Worm (Caenorhabditis elegans) whole organism, young adult: ENCODE measurements around the gene C25D7.9.

Experiments used
- B0019.2 ChIP-seq: fragments of 200-800 bp; sonication (Bioruptor generic); conservative IDR thresholded peaks from 2 replicates; pipeline ENCODE4 v1.3.6; 2022; ENCODE audit warnings: missing genetic modification reagents, missing genetic modification characterization, missing compliant biosample characterization
- B0035.1 ChIP-seq: sonication (generic microtip); optimal IDR thresholded peaks from 2 replicates; lab custom pipeline; 2016; ENCODE audit warnings: missing genetic modification characterization, mild to moderate bottlenecking, missing compliant biosample characterization, missing genotype, missing genetic modification reagents
- B0261.1 ChIP-seq: sonication (generic microtip); optimal IDR thresholded peaks from 2 replicates; lab custom pipeline; 2016; ENCODE audit warnings: mild to moderate bottlenecking, missing genetic modification characterization, moderate library complexity, missing compliant biosample characterization
- F39B2.1 ChIP-seq: fragments of 200-800 bp; sonication (Bioruptor generic); IDR thresholded peaks from 2 replicates; pipeline ENCODE4 v1.3.6; 2022; ENCODE audit warnings: missing genetic modification reagents, missing genetic modification characterization, missing compliant biosample characterization
- F57C9.4 ChIP-seq: sonication (generic microtip); optimal IDR thresholded peaks from 2 replicates; lab custom pipeline; 2017; ENCODE audit warnings: mild to moderate bottlenecking, missing genetic modification characterization, missing compliant biosample characterization
- Y53F4B.3 ChIP-seq: fragments of 200-800 bp; sonication (Bioruptor generic); IDR thresholded peaks from 2 replicates; pipeline ENCODE4 v1.3.6; 2022; ENCODE audit warnings: missing genetic modification reagents, missing genetic modification characterization, missing compliant biosample characterization
- Y79H2A.3 ChIP-seq: fragments of 200-800 bp; sonication (Bioruptor generic); conservative IDR thresholded peaks from 2 replicates; pipeline ENCODE4 v1.3.6; 2022; ENCODE audit warnings: missing genetic modification reagents, missing genetic modification characterization, missing compliant biosample characterization
- ZK185.1 ChIP-seq: sonication (generic microtip); optimal IDR thresholded peaks from 2 replicates; lab custom pipeline; 2016; ENCODE audit warnings: mild to moderate bottlenecking, missing genetic modification characterization, missing compliant biosample characterization; ENCODE audit not compliant: poor library complexity, severe bottlenecking
- akir-1 ChIP-seq: fragments of 200-800 bp; sonication (Bioruptor generic); optimal IDR thresholded peaks from 2 replicates; lab custom pipeline; 2018; ENCODE audit warnings: mild to moderate bottlenecking, missing genetic modification characterization, moderate library complexity, missing compliant biosample characterization
- ama-1 ChIP-seq, 3 experiments: fragments of 150-350 bp in 1 of 3; sonication (generic microtip) in 2 of 3; optimal IDR thresholded peaks; 2 replicates each; lab custom pipeline; 2014 to 2018; ENCODE audit warnings: missing biosample characterization in 2 of 3, missing genetic modification characterization in 2 of 3, missing genetic modification reagents in 2 of 3
- athp-1 ChIP-seq: sonication (generic microtip); optimal IDR thresholded peaks from 2 replicates; lab custom pipeline; 2017; ENCODE audit warnings: mild to moderate bottlenecking, missing genetic modification characterization, missing compliant biosample characterization
- attf-3 ChIP-seq: fragments of 200-800 bp; sonication (Bioruptor generic); conservative IDR thresholded peaks from 2 replicates; pipeline ENCODE4 v1.3.6; 2022; ENCODE audit warnings: missing genetic modification reagents, missing genetic modification characterization, missing compliant biosample characterization
- bed-1 ChIP-seq: fragments of 200-800 bp; sonication (Bioruptor generic); IDR thresholded peaks from 2 replicates; pipeline ENCODE4 v1.3.6; 2022; ENCODE audit warnings: missing genetic modification reagents, missing genetic modification characterization, missing compliant biosample characterization
- ceh-100 ChIP-seq: fragments of 200-800 bp; sonication (Bioruptor generic); IDR thresholded peaks from 2 replicates; pipeline ENCODE4 v1.3.6; 2022; ENCODE audit warnings: missing genetic modification reagents, missing genetic modification characterization, missing compliant biosample characterization
- ceh-91 ChIP-seq: fragments of 200-800 bp; sonication (Bioruptor generic); IDR thresholded peaks from 2 replicates; pipeline ENCODE4 v1.3.6; 2022; ENCODE audit warnings: missing genetic modification reagents, missing genetic modification characterization, missing compliant biosample characterization
- dpff-1 ChIP-seq: sonication (generic microtip); optimal IDR thresholded peaks from 2 replicates; lab custom pipeline; 2017; ENCODE audit warnings: mild to moderate bottlenecking, missing genetic modification characterization, missing compliant biosample characterization
- efl-1 ChIP-seq: fragments of 150-350 bp; optimal IDR thresholded peaks from 2 replicates; lab custom pipeline; 2014; ENCODE audit warnings: missing biosample characterization, missing genetic modification reagents, missing genetic modification characterization
- egl-18 ChIP-seq: fragments of 200-800 bp; sonication (Bioruptor generic); IDR thresholded peaks from 2 replicates; pipeline ENCODE4 v1.3.6; 2022; ENCODE audit warnings: missing genetic modification reagents, missing genetic modification characterization, missing compliant biosample characterization
- egl-44 ChIP-seq: fragments of 200-800 bp; sonication (Bioruptor generic); IDR thresholded peaks from 2 replicates; pipeline ENCODE4 v1.3.6; 2022; ENCODE audit warnings: missing genetic modification reagents, missing genetic modification characterization, missing compliant biosample characterization
- hmg-1.2 ChIP-seq: fragments of 200-800 bp; sonication (Bioruptor generic); IDR thresholded peaks from 2 replicates; pipeline ENCODE4 v1.3.6; 2022; ENCODE audit warnings: missing genetic modification reagents, missing genetic modification characterization, missing compliant biosample characterization
- lag-1 ChIP-seq: fragments of 200-800 bp; sonication (Bioruptor generic); IDR thresholded peaks from 2 replicates; pipeline ENCODE4 v1.3.6; 2022; ENCODE audit warnings: missing genetic modification reagents, missing genetic modification characterization, missing compliant biosample characterization
- lin-26 ChIP-seq: fragments of 200-800 bp; sonication (Bioruptor generic); IDR thresholded peaks from 2 replicates; pipeline ENCODE4 v1.3.6; 2022; ENCODE audit warnings: missing genetic modification reagents, missing genetic modification characterization, missing compliant biosample characterization
- mel-28 ChIP-seq: sonication (generic microtip); optimal IDR thresholded peaks from 2 replicates; lab custom pipeline; 2016; ENCODE audit warnings: borderline replicate concordance, mild to moderate bottlenecking, missing genetic modification characterization, missing compliant biosample characterization
- mes-4 ChIP-seq: sonication (generic microtip); optimal IDR thresholded peaks from 2 replicates; lab custom pipeline; 2016; ENCODE audit warnings: missing genotype, missing genetic modification characterization, missing compliant biosample characterization
- nfya-2 ChIP-seq: fragments of 200-800 bp; sonication (Bioruptor generic); IDR thresholded peaks from 2 replicates; pipeline ENCODE4 v1.3.6; 2022; ENCODE audit warnings: missing genetic modification reagents, missing genetic modification characterization, missing compliant biosample characterization
- nfyb-1 ChIP-seq: fragments of 200-800 bp; sonication (Bioruptor generic); IDR thresholded peaks from 2 replicates; pipeline ENCODE4 v1.3.6; 2022; ENCODE audit warnings: missing genetic modification reagents, missing genetic modification characterization, missing compliant biosample characterization
- nhr-27 ChIP-seq: fragments of 200-800 bp; sonication (Bioruptor generic); optimal IDR thresholded peaks from 2 replicates; lab custom pipeline; 2018; ENCODE audit warnings: mild to moderate bottlenecking, missing genetic modification characterization, moderate library complexity, missing compliant biosample characterization
- sea-2 ChIP-seq: fragments of 200-800 bp; sonication (Bioruptor generic); IDR thresholded peaks from 2 replicates; pipeline ENCODE4 v1.3.6; 2022; ENCODE audit warnings: missing genetic modification characterization, missing compliant biosample characterization
- tbp1 ChIP-seq: fragments of 200-800 bp; sonication (Bioruptor generic); optimal IDR thresholded peaks from 2 replicates; lab custom pipeline; 2018; ENCODE audit warnings: mild to moderate bottlenecking, missing genetic modification characterization, missing compliant biosample characterization
- zim-3 ChIP-seq: sonication (generic microtip); optimal IDR thresholded peaks from 2 replicates; lab custom pipeline; 2017; ENCODE audit warnings: mild to moderate bottlenecking, missing genetic modification characterization, moderate library complexity, missing compliant biosample characterization
- ztf-25 ChIP-seq: fragments of 200-800 bp; sonication (Bioruptor generic); IDR thresholded peaks from 2 replicates; pipeline ENCODE4 v1.3.6; 2022; ENCODE audit warnings: missing genetic modification reagents, missing genetic modification characterization, missing compliant biosample characterization
- ztf-3 ChIP-seq: fragments of 200-800 bp; sonication (Bioruptor generic); optimal IDR thresholded peaks from 2 replicates; lab custom pipeline; 2018; ENCODE audit warnings: mild to moderate bottlenecking, missing genetic modification characterization, missing compliant biosample characterization

C25D7.9 gene

DNA sequence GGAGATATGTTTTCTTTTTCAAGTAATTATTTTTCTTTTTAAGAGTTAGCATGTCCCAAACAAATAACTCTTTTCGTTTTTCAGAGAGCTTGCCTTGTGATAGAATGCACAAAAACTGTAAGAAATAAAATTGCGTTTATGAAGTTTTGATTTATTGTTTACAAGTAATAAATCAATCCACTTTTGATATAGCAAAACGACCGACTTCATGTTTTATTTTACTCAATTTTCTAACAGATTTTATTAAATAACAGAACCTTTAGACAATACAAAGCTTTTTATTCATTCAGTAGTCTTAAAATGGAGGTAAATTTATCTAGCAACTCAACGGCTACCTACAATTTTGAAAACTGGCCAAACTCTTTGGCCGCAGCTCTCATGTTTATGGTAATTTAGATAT is 29.8 kb downstream of the C25D7.9 start, which contains the start of gene srx-78:
Gene srx-78 (plus strand): TSS at position 301 of the 400 bp plus-strand sequence.
- no peak for TF ChIP-seq zim-3 (tag; lab: Kevin White, UChicago)
- no peak for TF ChIP-seq ztf-3 (GFP tag; lab: Kevin White, UChicago)
- no peak for TF ChIP-seq efl-1 (GFP tag; lab: Kevin White, UChicago)
- no peak for TF ChIP-seq egl-44
- TF ChIP-seq ama-1 (optimal IDR thresholded peaks at IDR 0.05; lab: Kevin White, UChicago) = no peak
- no peak for TF ChIP-seq ama-1 (GFP tag; optimal IDR thresholded peaks at IDR 0.05; lab: Kevin White, UChicago)
- TF ChIP-seq bed-1 (GFP tag; lab: Robert Waterston, UW) = no peak
- TF ChIP-seq akir-1 = no peak
- no peak for TF ChIP-seq ZK185.1 (tag; lab: Kevin White, UChicago)
- no peak for TF ChIP-seq B0261.1
- TF ChIP-seq ceh-91 (GFP tag; lab: Robert Waterston, UW) = no peak

DNA sequence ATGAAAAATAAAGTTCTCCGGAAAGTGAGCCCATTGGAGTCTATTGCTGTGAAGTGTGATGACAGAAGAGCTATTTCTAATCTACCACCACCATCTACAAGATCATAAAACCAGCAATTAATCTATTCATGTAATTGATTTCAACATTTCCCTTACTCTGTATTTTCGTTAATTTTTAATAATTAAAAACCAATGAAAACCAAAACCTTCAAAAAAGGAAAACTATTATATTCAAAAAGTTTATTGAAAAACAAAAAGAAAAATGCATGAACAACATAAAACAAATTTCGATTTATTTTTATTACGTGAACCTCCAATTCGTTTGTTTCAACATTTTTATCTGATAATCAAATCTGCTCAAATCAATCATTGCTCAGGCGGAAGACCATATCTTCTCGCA is 34.5 kb downstream of the C25D7.9 start, which contains the start of gene C01G10.1:
Gene C01G10.1 (plus strand): TSS at position 301 of the 400 bp plus-strand sequence.
- TF ChIP-seq athp-1 (tag; lab: Kevin White, UChicago) (no peak), lag-1 (no peak), B0019.2 (GFP tag; lab: Robert Waterston, UW) (no peak), Y79H2A.3 (no peak), dpff-1 (tag; lab: Kevin White, UChicago) (no peak), bed-1 (GFP tag; lab: Robert Waterston, UW) (no peak), F39B2.1 (GFP tag; lab: Robert Waterston, UW) (no peak), hmg-1.2 (GFP tag; lab: Robert Waterston, UW) (no peak)

DNA sequence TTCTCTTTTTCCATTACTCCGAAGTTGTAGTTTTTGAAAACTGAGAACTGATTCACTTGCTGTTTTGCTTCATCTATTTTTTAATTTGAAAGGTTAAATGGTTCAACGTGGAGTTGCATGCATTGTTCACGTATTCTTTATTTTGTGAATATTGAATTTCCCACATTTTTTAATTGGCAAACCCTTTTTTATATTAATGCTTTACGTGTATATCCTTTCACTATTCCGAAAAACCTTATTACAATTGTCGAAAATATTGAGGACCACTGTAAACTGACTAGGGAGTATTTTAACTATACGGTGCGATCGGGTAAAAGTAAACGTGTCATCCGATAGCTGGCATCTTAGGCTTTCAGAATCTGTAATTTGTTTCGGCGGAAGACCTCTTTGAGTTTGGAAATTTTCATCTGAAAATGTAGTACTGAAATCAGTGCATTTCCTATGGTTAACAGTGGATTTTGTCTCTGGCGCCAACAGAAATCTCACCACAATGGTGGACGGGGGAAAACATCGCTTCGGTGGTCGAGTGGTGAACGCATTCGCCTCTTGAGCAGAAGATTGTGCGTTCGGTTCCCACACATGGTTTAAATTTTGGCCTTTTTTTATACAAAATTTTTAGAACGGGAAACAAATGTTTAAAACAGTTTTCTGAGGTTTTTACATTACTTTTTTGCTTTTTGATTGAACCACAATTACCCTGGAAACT is 41.1 kb downstream of the C25D7.9 start, which contains the start of gene C01G10.14:
Gene C01G10.14 (minus strand): TSS at position 51 of the 706 bp plus-strand sequence.
- TF ChIP-seq tbp1 (GFP tag; lab: Kevin White, UChicago) = peak; percentile 82
- peak; percentile 58 for TF ChIP-seq B0261.1
- TF ChIP-seq nfyb-1 (GFP tag; lab: Robert Waterston, UW) = peak; percentile 36; the same call in 1 of the 2 replicates
- TF ChIP-seq lin-26 = peak; percentile 55; the same call in 1 of the 2 replicates
- TF ChIP-seq ztf-25 (GFP tag; lab: Robert Waterston, UW) = peak; percentile 50; the same call in 1 of the 2 replicates
- peak; percentile 73; the same call in 1 of the 2 replicates for TF ChIP-seq hmg-1.2 (GFP tag; lab: Robert Waterston, UW)
- TF ChIP-seq, all 124 proteins: peak for 6; not testable (repeated sequence) for 118

DNA sequence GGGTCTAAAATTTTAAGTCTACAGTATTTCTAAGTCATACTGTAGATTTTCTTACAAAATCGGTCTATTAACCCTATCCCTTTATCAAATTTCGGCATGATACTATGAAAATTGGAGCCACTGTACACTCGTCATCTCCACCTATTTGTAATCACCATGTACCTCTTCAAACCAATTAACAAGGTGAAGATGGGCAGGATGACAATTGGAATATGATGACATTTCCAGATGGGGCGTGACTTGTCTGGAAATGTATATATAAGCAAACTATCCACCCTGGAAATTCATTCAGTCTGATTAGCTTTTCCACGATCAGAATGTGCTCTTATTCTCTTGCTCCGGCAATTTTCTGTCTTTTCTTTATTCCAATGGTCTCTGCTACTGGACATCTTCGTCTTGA is 44.3 kb downstream of the C25D7.9 start, which contains the start of gene Y75B12A.2:
Gene Y75B12A.2 (plus strand): TSS at position 301 of the 400 bp plus-strand sequence.
- TF ChIP-seq ceh-100 (GFP tag; lab: Robert Waterston, UW) (no peak), nfyb-1 (GFP tag; lab: Robert Waterston, UW) (no peak), sea-2 (GFP tag; lab: Robert Waterston, UW) (no peak), mes-4 (no peak), B0035.1 (tag; lab: Kevin White, UChicago) (no peak), Y53F4B.3 (GFP tag; lab: Robert Waterston, UW) (no peak), egl-18 (GFP tag; lab: Robert Waterston, UW) (no peak), nfya-2 (GFP tag; lab: Robert Waterston, UW) (no peak), nhr-27 (tag; lab: Kevin White, UChicago) (no peak), mel-28 (tag; lab: Kevin White, UChicago) (no peak), F57C9.4 (tag; lab: Kevin White, UChicago) (no peak), attf-3 (GFP tag; lab: Robert Waterston, UW) (no peak)
